Worm (Caenorhabditis elegans): ENCODE results near the gene phat-5.

The phat-5 gene

ce11 chrV:4169658-4170057 is 47.3 kb upstream of the phat-5 start (continued):
- TF ChIP-seq ZK185.1 (tag; optimal IDR thresholded peaks at IDR 0.05; ENCODE audit: poor library complexity, severe bottlenecking): no peak
- TF ChIP-seq die-1 (tag; optimal IDR thresholded peaks at IDR 0.05): no peak
- 0 out of 2 replicates have a peak, but pooled peaks have one; percentile 29 for TF ChIP-seq attf-6 (GFP tag; IDR thresholded peaks at IDR 0.05)
- TF ChIP-seq ceh-91 (GFP tag; IDR thresholded peaks at IDR 0.05): 0 out of 2 replicates have a peak, but pooled peaks have one; percentile 21
- peak; percentile 49 for TF ChIP-seq D2030.7 (GFP tag; IDR thresholded peaks at IDR 0.05)
- peak; percentile 18 for TF ChIP-seq F49E8.2 (tag; optimal IDR thresholded peaks at IDR 0.05; ENCODE audit: insufficient read depth)
- TF ChIP-seq dpl-1 (GFP tag; optimal IDR thresholded peaks at IDR 0.05): peak; percentile 2
- TF ChIP-seq madf-6 (GFP tag; IDR thresholded peaks at IDR 0.05): peak; percentile 47; the same call in 1 of the 2 replicates

DNA sequence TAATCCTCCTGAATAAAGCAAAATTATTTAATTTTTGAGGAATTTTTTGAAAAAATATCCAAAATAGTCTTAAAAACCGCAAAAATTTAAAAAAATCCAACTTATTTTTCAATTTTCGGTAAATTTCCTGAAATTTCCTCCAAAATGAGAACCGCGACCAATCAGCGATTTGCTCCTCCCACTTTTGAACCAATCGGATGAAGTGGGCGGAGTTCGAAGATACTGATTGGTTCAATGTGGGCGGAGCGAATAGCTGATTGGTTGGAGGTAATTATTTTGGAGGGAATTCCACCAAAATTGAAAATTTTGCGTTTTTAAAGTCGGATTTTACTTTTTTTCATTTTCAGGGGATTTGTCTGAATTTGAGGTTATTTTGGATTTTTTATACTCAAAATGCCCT is 45.7 kb upstream of the phat-5 start:
- TF ChIP-seq nfyb-1 (GFP tag; IDR thresholded peaks at IDR 0.05) (peak; percentile 82; the same call in 1 of the 2 replicates), mcd-1 (GFP tag; IDR thresholded peaks at IDR 0.05) (no peak), madf-10 (tag; optimal IDR thresholded peaks at IDR 0.05) (no peak)

- TF ChIP-seq Y67H2A.10 (GFP tag; conservative IDR thresholded peaks at IDR 0.05) (no peak), zim-3 (tag; optimal IDR thresholded peaks at IDR 0.05) (no peak), athp-1 (tag; optimal IDR thresholded peaks at IDR 0.05) (no peak), fkh-3 (tag; optimal IDR thresholded peaks at IDR 0.05) (no peak), F57C9.4 (tag; optimal IDR thresholded peaks at IDR 0.05) (no peak), akir-1 (GFP tag; optimal IDR thresholded peaks at IDR 0.05) (no peak), hmg-1.2 (GFP tag; IDR thresholded peaks at IDR 0.05) (peak; percentile 30; the same call in 1 of the 2 replicates), attf-5 (GFP tag; optimal IDR thresholded peaks at IDR 0.05) (peak; percentile 5)
Measured at ce11 chrV:4164504-4164959, 42.2 kb upstream of the phat-5 start, which contains the start of gene Y45G5AM.3. TSS of gene Y45G5AM.3 (plus strand) at chrV:4164554.

DNA sequence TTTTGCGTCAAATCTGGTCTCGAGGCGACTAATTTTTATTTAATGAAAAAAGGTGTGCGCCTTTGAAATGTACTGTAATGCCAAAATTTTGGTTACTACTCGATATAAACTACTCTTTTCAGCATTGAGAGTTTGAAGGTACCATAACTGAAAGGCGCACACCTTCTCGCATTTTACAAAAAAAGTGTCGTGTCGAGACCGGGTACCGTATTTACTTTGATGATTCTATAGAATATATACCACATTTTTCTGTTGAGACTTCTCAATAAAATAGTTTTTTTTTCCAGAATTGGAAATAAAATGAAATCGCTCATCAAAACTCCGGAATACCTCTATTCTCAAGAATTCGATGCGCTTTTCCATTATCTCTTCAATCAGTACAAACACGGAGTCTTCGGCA is 40.6 kb upstream of the phat-5 start, which contains the start of gene Y45G5AM.4:
Gene Y45G5AM.4, plus strand, starts transcription at position 301 of the 400 bp plus-strand sequence.
- TF ChIP-seq him-1 (tag; optimal IDR thresholded peaks at IDR 0.05): no peak
- no peak for TF ChIP-seq F10E7.11 (tag; optimal IDR thresholded peaks at IDR 0.05)
- TF ChIP-seq madf-3 (GFP tag; IDR thresholded peaks at IDR 0.05): no peak
- no peak for TF ChIP-seq ama-1 (optimal IDR thresholded peaks at IDR 0.05)
- no peak for TF ChIP-seq ama-1 (GFP tag; optimal IDR thresholded peaks at IDR 0.05)

DNA sequence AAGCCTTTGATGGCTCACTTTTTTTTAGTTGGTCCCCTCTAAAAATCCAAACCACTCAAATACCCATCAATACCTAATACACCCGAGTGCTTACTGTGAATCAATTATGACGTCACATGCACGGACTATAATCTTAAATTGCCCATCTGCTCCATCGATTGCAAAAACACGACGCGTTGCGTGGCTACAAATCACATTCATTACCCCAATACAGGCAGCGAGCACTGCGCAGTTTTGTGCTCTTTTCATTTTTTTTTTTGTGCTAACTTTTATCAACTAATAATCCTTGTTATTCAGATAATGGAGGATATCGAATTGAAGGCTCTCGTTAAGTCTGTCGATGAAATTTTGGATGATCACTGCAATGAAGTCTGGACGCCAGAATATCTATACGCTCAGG is 37.8 kb upstream of the phat-5 start, which contains the start of gene Y45G5AM.5:
Gene Y45G5AM.5, plus strand, starts transcription at position 301 of the 400 bp plus-strand sequence.
- no peak for TF ChIP-seq ceh-27 (GFP tag; optimal IDR thresholded peaks at IDR 0.05)
- no peak for TF ChIP-seq madf-8 (GFP tag; conservative IDR thresholded peaks at IDR 0.05)
- no peak for TF ChIP-seq F39B2.1 (GFP tag; IDR thresholded peaks at IDR 0.05)
- TF ChIP-seq rec-8 (tag; optimal IDR thresholded peaks at IDR 0.05): no peak
- TF ChIP-seq Y67H2A.10 (GFP tag; conservative IDR thresholded peaks at IDR 0.05): no peak
- no peak for TF ChIP-seq athp-1 (tag; optimal IDR thresholded peaks at IDR 0.05)
- TF ChIP-seq tbx-9 (tag; optimal IDR thresholded peaks at IDR 0.05; ENCODE audit: borderline replicate concordance): no peak

DNA sequence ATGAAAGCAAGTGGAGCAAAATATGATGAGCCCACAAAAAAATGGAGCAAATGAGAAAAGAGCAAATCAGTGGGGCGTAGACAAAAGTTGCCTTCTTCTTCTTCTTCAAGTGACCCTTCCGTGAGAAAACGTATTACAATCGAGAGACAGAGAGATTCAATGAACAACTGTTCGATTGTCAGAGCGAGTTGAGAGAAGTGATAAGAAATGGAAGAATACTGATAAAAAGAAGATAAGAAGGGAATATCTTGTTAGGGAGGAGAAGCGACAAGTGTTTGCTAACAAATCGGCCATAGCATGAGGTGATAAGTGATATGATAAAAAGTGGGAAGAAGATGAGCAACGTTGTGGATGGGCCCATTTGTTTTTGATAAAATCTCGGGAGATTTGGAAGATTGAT is 35.0 kb upstream of the phat-5 start:
- TF ChIP-seq tbx-9 (tag; optimal IDR thresholded peaks at IDR 0.05; ENCODE audit: borderline replicate concordance) (no peak), snpc-1.3 (tag; optimal IDR thresholded peaks at IDR 0.05; ENCODE audit: insufficient read depth) (no peak), F22D6.2 (tag; optimal IDR thresholded peaks at IDR 0.05) (no peak), ztf-22 (GFP tag; optimal IDR thresholded peaks at IDR 0.05) (no peak), F10E7.11 (tag; optimal IDR thresholded peaks at IDR 0.05) (no peak), T26A5.8 (tag; optimal IDR thresholded peaks at IDR 0.05) (no peak), chd-7 (tag; optimal IDR thresholded peaks at IDR 0.05) (no peak), sptf-2 (GFP tag; optimal IDR thresholded peaks at IDR 0.05) (no peak), hlh-12 (tag; optimal IDR thresholded peaks at IDR 0.05) (no peak), ZK185.1 (tag; optimal IDR thresholded peaks at IDR 0.05; ENCODE audit: poor library complexity, severe bottlenecking) (no peak), ztf-6 (GFP tag; IDR thresholded peaks at IDR 0.05) (no peak), ztf-25 (GFP tag; IDR thresholded peaks at IDR 0.05) (no peak), attf-6 (GFP tag; IDR thresholded peaks at IDR 0.05) (no peak), ccch-3 (GFP tag; optimal IDR thresholded peaks at IDR 0.05) (no peak), egl-44 (GFP tag; IDR thresholded peaks at IDR 0.05) (no peak), hmg-1.2 (GFP tag; IDR thresholded peaks at IDR 0.05) (no peak)
